6 worm cellular contexts compared by ENCODE assay signal in genomic region chrIV:12842121-12842520, ce11.
TF ChIP-seq lines count a peak whose summit lies in the region.

No protein-coding gene starts in this region.

TF ChIP-seq in whole organism, L1 larva, 84 proteins besides CTCF, POLR2A, EP300 and RAD21 (continues in another document):
- TF ChIP-seq dpl-1 (GFP tag; optimal IDR thresholded peaks at IDR 0.05; lab: Kevin White, UChicago) (no peak), aha-1 (tag; optimal IDR thresholded peaks at IDR 0.05; lab: Kevin White, UChicago) (no peak), elt-2 (tag; optimal IDR thresholded peaks at IDR 0.05; lab: Kevin White, UChicago) (peak; percentile 98), lin-14 (GFP tag; optimal IDR thresholded peaks at IDR 0.05; lab: Kevin White, UChicago) (peak; percentile 8), nhr-85 (tag; lab: Kevin White, UChicago) (no peak), C34B4.2 (tag; optimal IDR thresholded peaks at IDR 0.05; lab: Kevin White, UChicago) (no peak), lin-35 (GFP tag; optimal IDR thresholded peaks at IDR 0.05; lab: Kevin White, UChicago) (peak in 1 of 2 experiments; percentile 29), nhr-71 (tag; optimal IDR thresholded peaks at IDR 0.05; lab: Kevin White, UChicago) (peak; percentile 17), mdl-1 (tag; optimal IDR thresholded peaks at IDR 0.05; lab: Kevin White, UChicago) (no peak), mep-1 (tag; optimal IDR thresholded peaks at IDR 0.05; lab: Kevin White, UChicago) (no peak), jun-1 (tag; optimal IDR thresholded peaks at IDR 0.05; lab: Kevin White, UChicago) (peak; percentile 36), fos-1 (tag; optimal IDR thresholded peaks at IDR 0.05; lab: Kevin White, UChicago) (no peak), nhr-20 (tag; optimal IDR thresholded peaks at IDR 0.05; lab: Kevin White, UChicago) (peak; percentile 33), egl-13 (tag; optimal IDR thresholded peaks at IDR 0.05; lab: Kevin White, UChicago) (no peak), skn-1 (tag; optimal IDR thresholded peaks at IDR 0.05; lab: Kevin White, UChicago) (no peak), dsc-1 (tag; optimal IDR thresholded peaks at IDR 0.05; lab: Kevin White, UChicago) (no peak)

TF ChIP-seq in whole organism, L2 larva, 48 proteins besides CTCF, POLR2A, EP300 and RAD21:
- peak; percentile 71 for TF ChIP-seq skn-1 (tag; optimal IDR thresholded peaks at IDR 0.05; lab: Kevin White, UChicago)
- TF ChIP-seq lin-39 (tag; optimal IDR thresholded peaks at IDR 0.05; lab: Kevin White, UChicago) = no peak
- TF ChIP-seq fos-1 (tag; optimal IDR thresholded peaks at IDR 0.05; lab: Kevin White, UChicago) = peak; percentile 85
- TF ChIP-seq crh-2 (tag; optimal IDR thresholded peaks at IDR 0.05; lab: Kevin White, UChicago) = peak; percentile 53
- peak; percentile 55 for TF ChIP-seq sma-9 (GFP tag; optimal IDR thresholded peaks at IDR 0.05; lab: Kevin White, UChicago)
- TF ChIP-seq sma-9 (tag; optimal IDR thresholded peaks at IDR 0.05; lab: Kevin White, UChicago) = no peak
- no peak for TF ChIP-seq aly-2 (tag; optimal IDR thresholded peaks at IDR 0.05; lab: Kevin White, UChicago)
- peak in 1 of 2 experiments; percentile 8 for TF ChIP-seq lsy-2 (tag; optimal IDR thresholded peaks at IDR 0.05; lab: Kevin White, UChicago)
- peak; percentile 32 for TF ChIP-seq gmeb-1 (tag; optimal IDR thresholded peaks at IDR 0.05; lab: Kevin White, UChicago)
- no peak for TF ChIP-seq mbf-1 (tag; optimal IDR thresholded peaks at IDR 0.05; lab: Kevin White, UChicago)
TF ChIP-seq in whole organism, L2 larva: peak in this region for 6.

TF ChIP-seq in whole organism, L3 larva, 47 proteins besides CTCF, POLR2A, EP300 and RAD21:
- TF ChIP-seq pqm-1 (tag; optimal IDR thresholded peaks at IDR 0.05; lab: Kevin White, UChicago) (peak; percentile 95), nhr-43 (tag; optimal IDR thresholded peaks at IDR 0.05; lab: Kevin White, UChicago; ENCODE audit: poor library complexity, severe bottlenecking) (no peak), elt-2 (tag; optimal IDR thresholded peaks at IDR 0.05; lab: Kevin White, UChicago) (peak; percentile 98), ceh-9 (tag; optimal IDR thresholded peaks at IDR 0.05; lab: Kevin White, UChicago) (no peak), ZK546.5 (tag; optimal IDR thresholded peaks at IDR 0.05; lab: Kevin White, UChicago) (no peak), nhr-28 (tag; optimal IDR thresholded peaks at IDR 0.05; lab: Kevin White, UChicago) (no peak), mdl-1 (tag; optimal IDR thresholded peaks at IDR 0.05; lab: Kevin White, UChicago) (no peak), skn-1 (tag; optimal IDR thresholded peaks at IDR 0.05; lab: Kevin White, UChicago) (peak; percentile 22), nhr-77 (tag; optimal IDR thresholded peaks at IDR 0.05; lab: Kevin White, UChicago) (no peak), fos-1 (tag; optimal IDR thresholded peaks at IDR 0.05; lab: Kevin White, UChicago) (peak; percentile 53), jun-1 (tag; optimal IDR thresholded peaks at IDR 0.05; lab: Kevin White, UChicago) (peak; percentile 80), egl-5 (tag; optimal IDR thresholded peaks at IDR 0.05; lab: Kevin White, UChicago) (no peak), pha-4 (tag; optimal IDR thresholded peaks at IDR 0.05; lab: Kevin White, UChicago) (peak; percentile 86), elt-3 (tag; optimal IDR thresholded peaks at IDR 0.05; lab: Kevin White, UChicago) (no peak)
TF ChIP-seq in whole organism, L3 larva: peak in this region for 6.

TF ChIP-seq in whole organism, L4 larva, 104 proteins besides CTCF, POLR2A, EP300 and RAD21 (continues in another document):
- TF ChIP-seq hif-1 (tag; optimal IDR thresholded peaks at IDR 0.05; lab: Kevin White, UChicago) (no peak), nhr-6 (tag; optimal IDR thresholded peaks at IDR 0.05; lab: Kevin White, UChicago) (peak; percentile 87), attf-4 (tag; optimal IDR thresholded peaks at IDR 0.05; lab: Kevin White, UChicago) (no peak), F44E2.7 (GFP tag; IDR thresholded peaks at IDR 0.05; lab: Robert Waterston, UW) (no peak), T20F7.1 (GFP tag; optimal IDR thresholded peaks at IDR 0.05; lab: Kevin White, UChicago) (peak; percentile 52), lin-38 (GFP tag; IDR thresholded peaks at IDR 0.05; lab: Robert Waterston, UW) (no peak), sdz-12 (GFP tag; optimal IDR thresholded peaks at IDR 0.05; lab: Kevin White, UChicago) (no peak), arid-1 (GFP tag; conservative IDR thresholded peaks at IDR 0.05; lab: Robert Waterston, UW) (no peak), ceh-82 (tag; optimal IDR thresholded peaks at IDR 0.05; lab: Kevin White, UChicago) (no peak), vab-7 (GFP tag; IDR thresholded peaks at IDR 0.05; lab: Robert Waterston, UW) (no peak), egl-43 (GFP tag; IDR thresholded peaks at IDR 0.05; lab: Robert Waterston, UW) (no peak), Y75B8A.6 (GFP tag; IDR thresholded peaks at IDR 0.05; lab: Robert Waterston, UW) (no peak), set-16 (GFP tag; IDR thresholded peaks at IDR 0.05; lab: Robert Waterston, UW) (no peak), nhr-102 (tag; optimal IDR thresholded peaks at IDR 0.05; lab: Kevin White, UChicago) (peak; percentile 91), gei-8 (GFP tag; optimal IDR thresholded peaks at IDR 0.05; lab: Kevin White, UChicago) (no peak), madf-5 (GFP tag; IDR thresholded peaks at IDR 0.05; lab: Robert Waterston, UW) (no peak), hlh-30 (tag; optimal IDR thresholded peaks at IDR 0.05; lab: Kevin White, UChicago; ENCODE audit: insufficient read depth) (peak; percentile 32), snpc-4 (tag; optimal IDR thresholded peaks at IDR 0.05; lab: Kevin White, UChicago) (no peak), zag-1 (tag; optimal IDR thresholded peaks at IDR 0.05; lab: Kevin White, UChicago) (no peak), tra-1 (GFP tag; IDR thresholded peaks at IDR 0.05; lab: Robert Waterston, UW) (peak; percentile 83)

TF ChIP-seq in whole organism, late embryonic, 69 proteins besides CTCF, POLR2A, EP300 and RAD21:
- TF ChIP-seq dve-1 (tag; optimal IDR thresholded peaks at IDR 0.05; lab: Kevin White, UChicago) (no peak), elt-2 (tag; optimal IDR thresholded peaks at IDR 0.05; lab: Kevin White, UChicago) (peak; percentile 65)

TF ChIP-seq in whole organism, young adult, 124 proteins besides CTCF, POLR2A, EP300 and RAD21 (continues in another document):
- TF ChIP-seq C17E4.6 (GFP tag; IDR thresholded peaks at IDR 0.05; lab: Robert Waterston, UW) (no peak), ztf-18 (tag; optimal IDR thresholded peaks at IDR 0.05; lab: Kevin White, UChicago) (no peak), fkh-3 (tag; optimal IDR thresholded peaks at IDR 0.05; lab: Kevin White, UChicago) (no peak), hlh-12 (tag; optimal IDR thresholded peaks at IDR 0.05; lab: Kevin White, UChicago) (no peak), ceh-27 (GFP tag; optimal IDR thresholded peaks at IDR 0.05; lab: Kevin White, UChicago) (no peak), hmg-20 (GFP tag; IDR thresholded peaks at IDR 0.05; lab: Robert Waterston, UW) (no peak), egrh-3 (GFP tag; IDR thresholded peaks at IDR 0.05; lab: Robert Waterston, UW) (no peak), xnd-1 (tag; optimal IDR thresholded peaks at IDR 0.05; lab: Kevin White, UChicago) (no peak), ztf-22 (GFP tag; optimal IDR thresholded peaks at IDR 0.05; lab: Kevin White, UChicago) (peak; percentile 72), ztf-6 (GFP tag; IDR thresholded peaks at IDR 0.05; lab: Robert Waterston, UW) (no peak), athp-1 (tag; optimal IDR thresholded peaks at IDR 0.05; lab: Kevin White, UChicago) (no peak), atf-7 (tag; optimal IDR thresholded peaks at IDR 0.05; lab: Kevin White, UChicago) (peak; percentile 54), lin-40 (tag; optimal IDR thresholded peaks at IDR 0.05; lab: Kevin White, UChicago) (peak; percentile 26), B0035.1 (tag; optimal IDR thresholded peaks at IDR 0.05; lab: Kevin White, UChicago) (no peak), dpff-1 (tag; optimal IDR thresholded peaks at IDR 0.05; lab: Kevin White, UChicago) (no peak), nhr-90 (tag; optimal IDR thresholded peaks at IDR 0.05; lab: Kevin White, UChicago) (no peak), madf-10 (tag; optimal IDR thresholded peaks at IDR 0.05; lab: Kevin White, UChicago) (peak; percentile 26), efl-1 (GFP tag; optimal IDR thresholded peaks at IDR 0.05; lab: Kevin White, UChicago) (no peak), hlh-26 (GFP tag; conservative IDR thresholded peaks at IDR 0.05; lab: Robert Waterston, UW) (no peak), akir-1 (GFP tag; optimal IDR thresholded peaks at IDR 0.05; lab: Kevin White, UChicago) (no peak), rpc-1 (optimal IDR thresholded peaks at IDR 0.05; lab: Kevin White, UChicago) (no peak), rpc-1 (tag; optimal IDR thresholded peaks at IDR 0.05; lab: Kevin White, UChicago) (no peak), F23B12.7 (tag; optimal IDR thresholded peaks at IDR 0.05; lab: Kevin White, UChicago; ENCODE audit: insufficient read depth) (no peak), attf-3 (GFP tag; conservative IDR thresholded peaks at IDR 0.05; lab: Robert Waterston, UW) (no peak), nfyb-1 (GFP tag; IDR thresholded peaks at IDR 0.05; lab: Robert Waterston, UW) (no peak), F33H1.4 (GFP tag; IDR thresholded peaks at IDR 0.05; lab: Robert Waterston, UW) (no peak), zim-3 (tag; optimal IDR thresholded peaks at IDR 0.05; lab: Kevin White, UChicago) (no peak), zfh-2 (GFP tag; conservative IDR thresholded peaks at IDR 0.05; lab: Robert Waterston, UW) (no peak), mel-28 (tag; optimal IDR thresholded peaks at IDR 0.05; lab: Kevin White, UChicago; ENCODE audit: borderline replicate concordance) (no peak), lag-1 (GFP tag; IDR thresholded peaks at IDR 0.05; lab: Robert Waterston, UW) (no peak), madf-8 (GFP tag; conservative IDR thresholded peaks at IDR 0.05; lab: Robert Waterston, UW) (no peak), ceh-79 (tag; optimal IDR thresholded peaks at IDR 0.05; lab: Kevin White, UChicago) (no peak), pha-4 (tag; optimal IDR thresholded peaks at IDR 0.05; lab: Kevin White, UChicago) (peak; percentile 44), ama-1 (optimal IDR thresholded peaks at IDR 0.05; lab: Kevin White, UChicago) (no peak), ama-1 (GFP tag; optimal IDR thresholded peaks at IDR 0.05; lab: Kevin White, UChicago) (no peak), B0261.1 (tag; optimal IDR thresholded peaks at IDR 0.05; lab: Kevin White, UChicago) (no peak), ztf-25 (GFP tag; IDR thresholded peaks at IDR 0.05; lab: Robert Waterston, UW) (no peak), B0019.2 (GFP tag; conservative IDR thresholded peaks at IDR 0.05; lab: Robert Waterston, UW) (no peak), Y53G8AR.9 (GFP tag; conservative IDR thresholded peaks at IDR 0.05; lab: Robert Waterston, UW) (no peak), K12H6.12 (tag; optimal IDR thresholded peaks at IDR 0.05; lab: Kevin White, UChicago) (no peak), pbrm-1 (GFP tag; IDR thresholded peaks at IDR 0.05; lab: Robert Waterston, UW) (no peak)
